Worm (Caenorhabditis elegans) whole organism, L1 larva: ENCODE data around the gene ZK546.5.

Experiments used
- C04F5.9 ChIP-seq: sonication (generic microtip); optimal IDR thresholded peaks from 2 replicates; lab custom pipeline; 2016; ENCODE audit warnings: missing genetic modification characterization, missing compliant biosample characterization
- F16B12.6 ChIP-seq: fragments of 150-350 bp; optimal IDR thresholded peaks from 2 replicates; lab custom pipeline; 2014; ENCODE audit warnings: missing biosample characterization, missing genetic modification characterization
- ces-1 ChIP-seq: fragments of 150-350 bp; optimal IDR thresholded peaks from 2 replicates; lab custom pipeline; 2014; ENCODE audit warnings: missing biosample characterization, missing genetic modification reagents, missing genetic modification characterization
- fos-1 ChIP-seq: fragments of 150-350 bp; optimal IDR thresholded peaks from 2 replicates; lab custom pipeline; 2014; ENCODE audit warnings: missing biosample characterization, missing genetic modification characterization
- isw-1 ChIP-seq: fragments of 200-800 bp; sonication (Bioruptor generic); IDR thresholded peaks from 2 replicates; pipeline ENCODE4 v1.3.6; 2022; ENCODE audit warnings: missing genetic modification characterization, missing compliant biosample characterization
- nhr-20 ChIP-seq: sonication (generic microtip); optimal IDR thresholded peaks from 2 replicates; lab custom pipeline; 2016; ENCODE audit warnings: mild to moderate bottlenecking, missing genetic modification characterization, missing compliant biosample characterization
- nhr-237 ChIP-seq: fragments of 150-350 bp; optimal IDR thresholded peaks from 2 replicates; lab custom pipeline; 2014; ENCODE audit warnings: missing biosample characterization, missing genetic modification characterization
- nhr-76 ChIP-seq: sonication (generic microtip); optimal IDR thresholded peaks from 2 replicates; lab custom pipeline; 2017; ENCODE audit warnings: missing biosample characterization, missing genetic modification characterization
- pag-3 ChIP-seq: sonication (generic microtip); optimal IDR thresholded peaks from 2 replicates; lab custom pipeline; 2017; ENCODE audit warnings: missing genetic modification characterization, mild to moderate bottlenecking, missing compliant biosample characterization, antibody characterized with exemption, borderline replicate concordance; ENCODE audit not compliant: insufficient read depth
- zip-4 ChIP-seq: fragments of 200-800 bp; sonication (Bioruptor generic); optimal IDR thresholded peaks from 2 replicates; lab custom pipeline; 2018; ENCODE audit warnings: mild to moderate bottlenecking, missing genetic modification characterization, moderate library complexity, missing compliant biosample characterization

DNA sequence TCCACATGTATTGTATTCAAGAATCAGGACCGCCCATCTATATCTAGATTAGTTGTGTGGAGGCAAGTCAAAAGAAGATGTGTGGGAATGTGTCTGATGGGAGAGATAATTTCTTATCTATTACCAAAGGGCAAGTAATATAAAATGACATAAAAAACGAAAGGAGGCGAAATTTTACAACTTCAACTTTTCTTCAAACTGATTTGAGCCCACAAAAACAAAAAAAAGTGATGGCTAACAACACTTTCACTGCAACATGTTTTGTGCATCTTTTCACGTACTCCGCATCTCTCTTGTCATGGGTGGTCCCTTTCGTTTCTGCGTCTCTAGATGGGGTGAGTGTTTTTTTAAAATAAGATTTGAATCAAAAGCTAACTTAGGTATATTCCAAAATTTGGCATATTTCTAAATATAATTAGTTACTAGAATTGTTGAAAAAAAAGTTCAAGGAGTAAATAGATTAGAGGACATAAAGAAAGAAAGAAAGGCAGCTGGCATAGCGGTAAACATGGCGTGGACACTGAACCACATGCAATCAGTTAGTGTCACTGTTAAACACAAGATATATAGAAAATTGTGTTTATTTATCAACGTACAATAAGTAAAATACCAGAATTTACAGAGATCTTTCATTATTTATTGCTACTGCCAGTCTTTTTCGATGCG, 6.1 kb downstream of the ZK546.5 start, which contains the start of gene ZK546.19:
- TF ChIP-seq isw-1 (GFP tag; lab: Robert Waterston, UW) (no peak), fos-1 (tag; lab: Kevin White, UChicago) (no peak), pag-3 (tag; lab: Kevin White, UChicago) (no peak), nhr-20 (tag; lab: Kevin White, UChicago) (no peak), ces-1 (GFP tag; lab: Kevin White, UChicago) (no peak), C04F5.9 (tag; lab: Kevin White, UChicago) (no peak), F16B12.6 (tag; lab: Kevin White, UChicago) (no peak), nhr-237 (no peak), nhr-76 (tag; lab: Kevin White, UChicago) (no peak), zip-4 (GFP tag; lab: Kevin White, UChicago) (no peak)
